Worm (Caenorhabditis elegans): ENCODE measurements around the gene ttbk-4.

- TF ChIP-seq tbx-2 (tag; optimal IDR thresholded peaks at IDR 0.05) (no peak), ama-1 (optimal IDR thresholded peaks at IDR 0.05) (no peak), syd-9 (tag; optimal IDR thresholded peaks at IDR 0.05) (no peak), dve-1 (tag; optimal IDR thresholded peaks at IDR 0.05) (no peak), sox-4 (tag; optimal IDR thresholded peaks at IDR 0.05) (no peak), nfya-1 (tag; optimal IDR thresholded peaks at IDR 0.05) (no peak), ceh-48 (tag; optimal IDR thresholded peaks at IDR 0.05) (no peak), fkh-10 (GFP tag; optimal IDR thresholded peaks at IDR 0.05) (no peak), lin-11 (tag; optimal IDR thresholded peaks at IDR 0.05) (no peak), fax-1 (tag; optimal IDR thresholded peaks at IDR 0.05) (no peak)
Measured at ce11 chrIV:10053550-10053949, 21.4 kb downstream of the ttbk-4 start, which contains the start of gene srv-12.

Measured in whole organism, late embryonic.